Worm (Caenorhabditis elegans): ENCODE data around the gene Y62H9A.5.

The Y62H9A.5 gene

ce11 chrX:11856214-11856613 lies 26.5 kb downstream of the Y62H9A.5 start:
- no peak for TF ChIP-seq dao-5 (tag; optimal IDR thresholded peaks at IDR 0.05)
- no peak for TF ChIP-seq W03F9.2 (tag; optimal IDR thresholded peaks at IDR 0.05)

ce11 chrX:11854903-11855302 lies 27.8 kb downstream of the Y62H9A.5 start, which contains the start of gene F54F7.8:
Gene F54F7.8, minus strand, starts transcription at chrX:11855003.
- TF ChIP-seq W03F9.2 (tag; optimal IDR thresholded peaks at IDR 0.05) (no peak), dao-5 (tag; optimal IDR thresholded peaks at IDR 0.05) (no peak)

ce11 chrX:11854432-11854831 lies 28.3 kb downstream of the Y62H9A.5 start:
- no peak for TF ChIP-seq W03F9.2 (tag; optimal IDR thresholded peaks at IDR 0.05)
- TF ChIP-seq dao-5 (tag; optimal IDR thresholded peaks at IDR 0.05) = no peak
- TF ChIP-seq him-1 (tag; optimal IDR thresholded peaks at IDR 0.05) = no peak

ce11 chrX:11852494-11852893 lies 30.2 kb downstream of the Y62H9A.5 start, which contains the start of gene xtr-1:
Gene xtr-1, plus strand, starts transcription at chrX:11852794.
- TF ChIP-seq him-1 (tag; optimal IDR thresholded peaks at IDR 0.05) = no peak
- TF ChIP-seq W03F9.2 (tag; optimal IDR thresholded peaks at IDR 0.05) = no peak
- TF ChIP-seq dao-5 (tag; optimal IDR thresholded peaks at IDR 0.05) = no peak

DNA sequence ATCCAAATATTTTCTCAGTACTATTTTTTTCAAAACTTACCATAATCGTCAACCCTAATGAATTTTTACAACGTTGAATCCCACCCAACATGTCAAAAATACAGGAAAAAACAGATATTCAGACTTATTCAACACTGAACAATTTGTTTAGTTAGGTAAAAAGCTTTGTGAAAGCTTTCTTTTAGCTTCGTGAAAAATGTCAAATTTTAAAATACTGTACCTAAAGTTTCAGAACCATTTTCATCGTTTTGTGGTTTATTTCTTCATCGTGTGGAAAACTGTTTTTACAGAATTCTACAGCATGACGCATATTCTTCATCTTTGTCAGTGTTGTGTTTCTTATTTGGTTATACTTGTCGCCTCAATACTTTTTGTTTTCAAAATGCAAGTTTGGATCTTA lies 32.1 kb downstream of the Y62H9A.5 start, which contains the start of gene F54F7.14:
Gene F54F7.14 (plus strand): TSS at position 301 of the 400 bp plus-strand sequence.
- TF ChIP-seq him-1 (tag; optimal IDR thresholded peaks at IDR 0.05) = no peak
- TF ChIP-seq W03F9.2 (tag; optimal IDR thresholded peaks at IDR 0.05) = no peak
- no peak for TF ChIP-seq dao-5 (tag; optimal IDR thresholded peaks at IDR 0.05)

- no peak for TF ChIP-seq W03F9.2 (tag; optimal IDR thresholded peaks at IDR 0.05)
- TF ChIP-seq him-1 (tag; optimal IDR thresholded peaks at IDR 0.05) = no peak
- no peak for TF ChIP-seq dao-5 (tag; optimal IDR thresholded peaks at IDR 0.05)
Measured at ce11 chrX:11850082-11850481, 32.6 kb downstream of the Y62H9A.5 start, which contains the start of gene F54F7.3. Gene F54F7.3, minus strand, starts transcription at chrX:11850182.

- TF ChIP-seq dao-5 (tag; optimal IDR thresholded peaks at IDR 0.05) (no peak), him-1 (tag; optimal IDR thresholded peaks at IDR 0.05) (no peak), W03F9.2 (tag; optimal IDR thresholded peaks at IDR 0.05) (no peak)
Measured at ce11 chrX:11848618-11849017, 34.1 kb downstream of the Y62H9A.5 start, which contains the start of gene F54F7.9. Gene F54F7.9, minus strand, starts transcription at chrX:11848718.

DNA sequence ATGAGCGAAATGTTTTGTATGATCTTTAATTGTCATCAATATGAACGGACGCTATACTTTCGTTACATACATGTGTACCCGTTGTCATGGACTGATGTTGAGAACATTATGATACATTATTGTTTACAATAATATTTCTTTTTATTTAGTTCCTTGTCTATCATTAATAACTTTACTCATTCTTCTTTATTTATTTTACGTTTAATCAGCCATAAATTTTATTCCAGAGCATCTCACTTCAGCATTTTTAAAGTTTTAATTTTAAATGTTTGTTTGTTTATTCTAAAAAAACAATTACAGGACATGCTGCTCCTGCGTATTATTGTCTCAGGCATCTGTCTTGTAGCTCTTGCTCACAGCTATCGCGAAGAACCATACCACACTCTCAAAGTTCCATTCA lies 39.3 kb downstream of the Y62H9A.5 start, which contains the start of gene F54F7.2:
Gene F54F7.2 (plus strand): TSS at position 301 of the 400 bp plus-strand sequence.
- TF ChIP-seq dao-5 (tag; optimal IDR thresholded peaks at IDR 0.05) (no peak), him-1 (tag; optimal IDR thresholded peaks at IDR 0.05) (no peak), W03F9.2 (tag; optimal IDR thresholded peaks at IDR 0.05) (no peak)

- TF ChIP-seq dao-5 (tag; optimal IDR thresholded peaks at IDR 0.05) (no peak), W03F9.2 (tag; optimal IDR thresholded peaks at IDR 0.05) (no peak), him-1 (tag; optimal IDR thresholded peaks at IDR 0.05) (no peak)
Measured at ce11 chrX:11837378-11837777, 45.3 kb downstream of the Y62H9A.5 start, which contains the start of gene taf-7.1. Gene taf-7.1, minus strand, starts transcription at chrX:11837478.

All from whole organism, L4/young adult.